Worm (Caenorhabditis elegans) whole organism, early embryonic: ENCODE results near the gene cdh-3.

ENCODE experiments used
- B0310.2 ChIP-seq: sonication (generic microtip); optimal IDR thresholded peaks from 2 replicates; lab custom pipeline; 2016; ENCODE audit warnings: mild to moderate bottlenecking, missing genetic modification characterization, missing compliant biosample characterization
- F13C5.2 ChIP-seq: sonication (generic microtip); optimal IDR thresholded peaks from 2 replicates; lab custom pipeline; 2017; ENCODE audit warnings: mild to moderate bottlenecking, missing genetic modification characterization, inconsistent platforms, missing compliant biosample characterization
- aly-1 ChIP-seq: sonication (generic microtip); optimal IDR thresholded peaks from 2 replicates; lab custom pipeline; 2016; ENCODE audit warnings: missing genetic modification characterization, missing compliant biosample characterization
- ama-1 ChIP-seq: fragments of 150-350 bp; optimal IDR thresholded peaks from 2 replicates; lab custom pipeline; 2014
- ceh-13 ChIP-seq: fragments of 200-800 bp; sonication (Bioruptor generic); optimal IDR thresholded peaks from 2 replicates; lab custom pipeline; 2018; ENCODE audit warnings: mild to moderate bottlenecking, missing genetic modification characterization, missing compliant biosample characterization
- ceh-36 ChIP-seq: sonication (generic microtip); optimal IDR thresholded peaks from 2 replicates; lab custom pipeline; 2016; ENCODE audit warnings: missing genetic modification characterization, inconsistent platforms, missing compliant biosample characterization
- ets-7 ChIP-seq: sonication (generic microtip); optimal IDR thresholded peaks from 2 replicates; lab custom pipeline; 2016; ENCODE audit warnings: missing genotype, missing genetic modification characterization, missing compliant biosample characterization
- flt-1 ChIP-seq: fragments of 200-800 bp; sonication (Bioruptor generic); IDR thresholded peaks from 2 replicates; pipeline ENCODE4 v1.3.6; 2022; ENCODE audit warnings: missing genetic modification characterization, missing compliant biosample characterization
- hmbx-1 ChIP-seq: sonication (generic microtip); optimal IDR thresholded peaks from 2 replicates; lab custom pipeline; 2016; ENCODE audit warnings: mild to moderate bottlenecking, missing genetic modification characterization, missing compliant biosample characterization
- hmg-4 ChIP-seq: fragments of 200-800 bp; sonication (Bioruptor generic); optimal IDR thresholded peaks from 2 replicates; lab custom pipeline; 2018; ENCODE audit warnings: mild to moderate bottlenecking, missing genetic modification characterization, missing compliant biosample characterization
- hnd-1 ChIP-seq: sonication (generic microtip); optimal IDR thresholded peaks from 2 replicates; lab custom pipeline; 2016; ENCODE audit warnings: missing genetic modification characterization, missing compliant biosample characterization
- pes-1 ChIP-seq: fragments of 200-800 bp; sonication (Bioruptor generic); IDR thresholded peaks from 2 replicates; pipeline ENCODE4 v1.3.6; 2022; ENCODE audit warnings: missing genetic modification reagents, missing genetic modification characterization, missing compliant biosample characterization
- scrt-1 ChIP-seq: fragments of 200-800 bp; sonication (Bioruptor generic); IDR thresholded peaks from 2 replicates; pipeline ENCODE4 v1.3.6; 2022; ENCODE audit warnings: missing genetic modification characterization, missing compliant biosample characterization
- sea-1 ChIP-seq: fragments of 200-800 bp; sonication (Bioruptor generic); conservative IDR thresholded peaks from 2 replicates; pipeline ENCODE4 v1.3.6; 2022; ENCODE audit warnings: missing genetic modification characterization, missing compliant biosample characterization
- tbx-11 ChIP-seq: fragments of 200-800 bp; sonication (Bioruptor generic); IDR thresholded peaks from 2 replicates; pipeline ENCODE4 v1.3.6; 2022; ENCODE audit warnings: missing genetic modification characterization, missing compliant biosample characterization
- tbx-37 ChIP-seq: fragments of 200-800 bp; sonication (Bioruptor generic); conservative IDR thresholded peaks from 2 replicates; pipeline ENCODE4 v1.3.6; 2022; ENCODE audit warnings: missing genetic modification reagents, missing genetic modification characterization, missing compliant biosample characterization
- tra-4 ChIP-seq: sonication (generic microtip); optimal IDR thresholded peaks from 2 replicates; lab custom pipeline; 2017; ENCODE audit warnings: missing genetic modification characterization, missing compliant biosample characterization

Gene cdh-3

ce11 chrIII:7737646-7738258, 16.5 kb downstream of the cdh-3 start:
- TF ChIP-seq hmg-4 (GFP tag; lab: Kevin White, UChicago) (no peak), aly-1 (tag; lab: Kevin White, UChicago) (no peak), tra-4 (tag; lab: Kevin White, UChicago) (no peak), ceh-13 (no peak), pes-1 (GFP tag; lab: Robert Waterston, UW) (no peak), hnd-1 (tag; lab: Kevin White, UChicago) (no peak), ceh-36 (tag; lab: Kevin White, UChicago) (no peak), ets-7 (tag; lab: Kevin White, UChicago) (no peak), sea-1 (no peak), flt-1 (no peak)

- TF ChIP-seq sea-1 = no peak
- no peak for TF ChIP-seq pes-1 (GFP tag; lab: Robert Waterston, UW)
- no peak for TF ChIP-seq ets-7 (tag; lab: Kevin White, UChicago)
- no peak for TF ChIP-seq hnd-1 (tag; lab: Kevin White, UChicago)
- peak; percentile 60 for TF ChIP-seq ama-1
- TF ChIP-seq flt-1 = no peak
- TF ChIP-seq F13C5.2 (tag; lab: Kevin White, UChicago) = no peak
- TF ChIP-seq B0310.2 (tag; lab: Kevin White, UChicago) = peak; percentile 47
- no peak for TF ChIP-seq aly-1 (tag; lab: Kevin White, UChicago)
- no peak for TF ChIP-seq tbx-11 (GFP tag; lab: Robert Waterston, UW)
These were observed 17.4 kb downstream of the cdh-3 start for ce11 chrIII:7736806-7737205.

ce11 chrIII:7736003-7736402, 18.2 kb downstream of the cdh-3 start:
- TF ChIP-seq sea-1 (no peak), ets-7 (tag; lab: Kevin White, UChicago) (no peak), B0310.2 (tag; lab: Kevin White, UChicago) (no peak), tbx-37 (GFP tag; lab: Robert Waterston, UW) (no peak), ceh-36 (tag; lab: Kevin White, UChicago) (no peak), tra-4 (tag; lab: Kevin White, UChicago) (no peak), ama-1 (no peak), pes-1 (GFP tag; lab: Robert Waterston, UW) (no peak), F13C5.2 (tag; lab: Kevin White, UChicago) (no peak), flt-1 (no peak), aly-1 (tag; lab: Kevin White, UChicago) (no peak), hmbx-1 (tag; lab: Kevin White, UChicago) (no peak), hmg-4 (GFP tag; lab: Kevin White, UChicago) (no peak)

DNA sequence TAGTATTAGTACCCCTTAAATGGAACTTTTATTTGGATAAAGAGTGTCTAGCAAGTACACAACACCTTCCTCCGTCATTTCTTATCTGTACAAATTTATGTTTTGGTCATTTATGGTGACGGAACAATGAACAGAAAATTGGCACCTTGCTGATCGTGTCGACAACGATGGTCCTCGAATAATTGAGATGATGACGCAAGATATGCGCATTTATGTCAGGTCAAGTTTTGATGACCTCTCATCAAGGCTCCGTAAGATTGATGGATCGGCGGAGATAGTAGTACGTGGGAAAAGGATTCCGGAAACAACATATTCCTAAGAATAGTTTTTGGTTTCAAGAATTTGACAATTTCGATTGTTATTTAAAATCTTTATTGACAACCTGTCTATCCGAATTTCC, 20.1 kb downstream of the cdh-3 start:
- TF ChIP-seq B0310.2 (tag; lab: Kevin White, UChicago) (no peak), ets-7 (tag; lab: Kevin White, UChicago) (no peak), ama-1 (no peak), F13C5.2 (tag; lab: Kevin White, UChicago) (no peak), hmbx-1 (tag; lab: Kevin White, UChicago) (no peak), hmg-4 (GFP tag; lab: Kevin White, UChicago) (no peak), sea-1 (no peak), hnd-1 (tag; lab: Kevin White, UChicago) (no peak), flt-1 (no peak), pes-1 (GFP tag; lab: Robert Waterston, UW) (no peak), ceh-36 (tag; lab: Kevin White, UChicago) (no peak), tbx-37 (GFP tag; lab: Robert Waterston, UW) (no peak), scrt-1 (no peak), aly-1 (tag; lab: Kevin White, UChicago) (no peak), tbx-11 (GFP tag; lab: Robert Waterston, UW) (no peak)

- no peak for TF ChIP-seq flt-1
- TF ChIP-seq tra-4 (tag; lab: Kevin White, UChicago) = peak; percentile 10
- peak; percentile 38 for TF ChIP-seq hmg-4 (GFP tag; lab: Kevin White, UChicago)
These were observed 20.7 kb downstream of the cdh-3 start for ce11 chrIII:7733563-7733962.

- TF ChIP-seq ceh-13 = no peak
- TF ChIP-seq sea-1 = no peak
- TF ChIP-seq flt-1 = no peak
- no peak for TF ChIP-seq ceh-36 (tag; lab: Kevin White, UChicago)
- TF ChIP-seq F13C5.2 (tag; lab: Kevin White, UChicago) = no peak
- no peak for TF ChIP-seq ama-1
These were observed 23.2 kb downstream of the cdh-3 start for ce11 chrIII:7731085-7731484.

- TF ChIP-seq scrt-1 (no peak), hmg-4 (GFP tag; lab: Kevin White, UChicago) (peak; percentile 1)
These were observed 23.9 kb downstream of the cdh-3 start for ce11 chrIII:7730331-7730730.

- TF ChIP-seq B0310.2 (tag; lab: Kevin White, UChicago) (no peak), hmg-4 (GFP tag; lab: Kevin White, UChicago) (peak; percentile 44)
These were observed 24.6 kb downstream of the cdh-3 start, which contains the start of gene ZK112.4 for ce11 chrIII:7729534-7730061. Gene ZK112.4, minus strand, starts transcription at chrIII:7730011.
